Fruit fly (Drosophila melanogaster) Kc167 (cell line): ENCODE data around the gene mRpS6.

Experiments used
- Myc ChIP-seq: fragments of >200 bp; optimal IDR thresholded peaks from 2 replicates; lab custom pipeline; 2017; ENCODE audit warnings: missing external identifiers
- Sin3A ChIP-seq: fragments of >200 bp; optimal IDR thresholded peaks from 2 replicates; lab custom pipeline; 2018; ENCODE audit warnings: missing external identifiers
- h ChIP-seq: fragments of >200 bp; optimal IDR thresholded peaks from 3 replicates; lab custom pipeline; 2018; ENCODE audit warnings: missing external identifiers
- insv ChIP-seq: fragments of >200 bp; optimal IDR thresholded peaks from 3 replicates; lab custom pipeline; 2018; ENCODE audit warnings: missing external identifiers
- psq ChIP-seq: fragments of >200 bp; optimal IDR thresholded peaks from 2 replicates; lab custom pipeline; 2017; ENCODE audit warnings: missing external identifiers
- ttk ChIP-seq: sonication (Bioruptor generic); optimal IDR thresholded peaks from 2 replicates; lab custom pipeline; 2017; ENCODE audit warnings: missing external identifiers

dm6 chr3L:4362937-4363336 is 1.4 kb upstream of the mRpS6 start:
- TF ChIP-seq psq (lab: Kevin White, UChicago) = no peak
- TF ChIP-seq h = no peak
- no peak for TF ChIP-seq insv (lab: Kevin White, UChicago)
- TF ChIP-seq ttk (lab: Kevin White, UChicago) = no peak
- TF ChIP-seq Sin3A (lab: Kevin White, UChicago) = no peak
- no peak for TF ChIP-seq Myc (lab: Kevin White, UChicago)
